Worm (Caenorhabditis elegans) whole organism, midembryonic: ENCODE results near the gene ztf-13.

Experiments
- T22C8.4 ChIP-seq: fragments of 200-800 bp; sonication (Bioruptor generic); IDR thresholded peaks from 2 replicates; pipeline ENCODE4 v1.3.6; 2022; ENCODE audit warnings: missing genetic modification characterization, missing compliant biosample characterization
- cog-1 ChIP-seq: sonication (generic microtip); optimal IDR thresholded peaks from 2 replicates; lab custom pipeline; 2016; ENCODE audit warnings: missing genetic modification characterization, missing compliant biosample characterization
- flt-1 ChIP-seq: fragments of 200-800 bp; sonication (Bioruptor generic); IDR thresholded peaks from 2 replicates; pipeline ENCODE4 v1.3.6; 2022; ENCODE audit warnings: missing genetic modification characterization, missing compliant biosample characterization
- klf-2 ChIP-seq: fragments of 200-800 bp; sonication (Bioruptor generic); conservative IDR thresholded peaks from 2 replicates; pipeline ENCODE4 v1.3.6; 2022; ENCODE audit warnings: missing genetic modification reagents, missing genetic modification characterization, missing compliant biosample characterization
- med-1 ChIP-seq: sonication (generic microtip); optimal IDR thresholded peaks from 2 replicates; lab custom pipeline; 2017; ENCODE audit warnings: missing genetic modification characterization, mild to moderate bottlenecking, missing compliant biosample characterization, antibody characterized with exemption, missing genetic modification reagents; ENCODE audit not compliant: insufficient read depth
- ref-1 ChIP-seq: fragments of 200-800 bp; sonication (Bioruptor generic); conservative IDR thresholded peaks from 2 replicates; pipeline ENCODE4 v1.3.6; 2022; ENCODE audit warnings: missing genetic modification reagents, missing genetic modification characterization, missing compliant biosample characterization
- tab-1 ChIP-seq: fragments of 200-800 bp; sonication (Bioruptor generic); IDR thresholded peaks from 2 replicates; pipeline ENCODE4 v1.3.6; 2022; ENCODE audit warnings: missing genetic modification characterization, missing compliant biosample characterization
- ztf-23 ChIP-seq: fragments of 200-800 bp; sonication (Bioruptor generic); IDR thresholded peaks from 2 replicates; pipeline ENCODE4 v1.3.6; 2022; ENCODE audit warnings: missing genetic modification reagents, missing genetic modification characterization, missing compliant biosample characterization
- ztf-29 ChIP-seq: fragments of 200-800 bp; sonication (Bioruptor generic); IDR thresholded peaks from 2 replicates; pipeline ENCODE4 v1.3.6; 2022; ENCODE audit warnings: missing genetic modification reagents, missing genetic modification characterization, missing compliant biosample characterization

ztf-13 gene

ce11 chrX:3102165-3102564 is at the start of gene ztf-13:
Gene ztf-13 (minus strand): TSS chrX:3102175.
- TF ChIP-seq ref-1 (GFP tag; lab: Robert Waterston, UW) (no peak), cog-1 (tag; lab: Kevin White, UChicago) (no peak), flt-1 (no peak), ztf-29 (GFP tag; lab: Robert Waterston, UW) (no peak), tab-1 (no peak), ztf-23 (GFP tag; lab: Robert Waterston, UW) (no peak)

- TF ChIP-seq klf-2 (GFP tag; lab: Robert Waterston, UW) (no peak), flt-1 (no peak), tab-1 (no peak), T22C8.4 (GFP tag; lab: Robert Waterston, UW) (no peak), cog-1 (tag; lab: Kevin White, UChicago) (no peak), ztf-29 (GFP tag; lab: Robert Waterston, UW) (no peak), med-1 (GFP tag; lab: Kevin White, UChicago) (no peak), ref-1 (GFP tag; lab: Robert Waterston, UW) (no peak)
Measured at ce11 chrX:3145265-3145664, 43.3 kb upstream of the ztf-13 start, which contains the start of gene C15C7.4. Gene C15C7.4 (plus strand): TSS chrX:3145565.

- TF ChIP-seq ztf-29 (GFP tag; lab: Robert Waterston, UW): no peak
- TF ChIP-seq med-1 (GFP tag; lab: Kevin White, UChicago): no peak
- no peak for TF ChIP-seq cog-1 (tag; lab: Kevin White, UChicago)
- no peak for TF ChIP-seq klf-2 (GFP tag; lab: Robert Waterston, UW)
- no peak for TF ChIP-seq tab-1
- no peak for TF ChIP-seq ref-1 (GFP tag; lab: Robert Waterston, UW)
Measured at ce11 chrX:3141704-3142103, 39.7 kb upstream of the ztf-13 start.

ce11 chrX:3139516-3140301 is 37.7 kb upstream of the ztf-13 start:
- TF ChIP-seq tab-1 (no peak), T22C8.4 (GFP tag; lab: Robert Waterston, UW) (no peak)

ce11 chrX:3135186-3135585 is 33.2 kb upstream of the ztf-13 start, which contains the start of gene K10B3.1:
Gene K10B3.1 (plus strand): TSS chrX:3135486.
- TF ChIP-seq ztf-29 (GFP tag; lab: Robert Waterston, UW) (no peak), ref-1 (GFP tag; lab: Robert Waterston, UW) (no peak), flt-1 (no peak), tab-1 (no peak), T22C8.4 (GFP tag; lab: Robert Waterston, UW) (no peak), ztf-23 (GFP tag; lab: Robert Waterston, UW) (no peak), klf-2 (GFP tag; lab: Robert Waterston, UW) (no peak), cog-1 (tag; lab: Kevin White, UChicago) (no peak), med-1 (GFP tag; lab: Kevin White, UChicago) (no peak)

- peak; percentile 81 for TF ChIP-seq cog-1 (tag; lab: Kevin White, UChicago)
- TF ChIP-seq flt-1: peak; percentile 88
- TF ChIP-seq tab-1: peak; percentile 78
- TF ChIP-seq ref-1 (GFP tag; lab: Robert Waterston, UW): no peak
- no peak for TF ChIP-seq med-1 (GFP tag; lab: Kevin White, UChicago)
- no peak; the same call in 1 of the 2 replicates for TF ChIP-seq klf-2 (GFP tag; lab: Robert Waterston, UW)
- peak; percentile 48; the same call in 1 of the 2 replicates for TF ChIP-seq T22C8.4 (GFP tag; lab: Robert Waterston, UW)
- TF ChIP-seq ztf-23 (GFP tag; lab: Robert Waterston, UW): 0 out of 2 replicates have a peak, but pooled peaks have one; percentile 61
Measured at ce11 chrX:3127626-3128142, 25.7 kb upstream of the ztf-13 start.

ce11 chrX:3126979-3127378 is 25.0 kb upstream of the ztf-13 start, which contains the start of gene spc-1:
Gene spc-1 (minus strand): TSS chrX:3127079.
- TF ChIP-seq klf-2 (GFP tag; lab: Robert Waterston, UW) (no peak), ztf-29 (GFP tag; lab: Robert Waterston, UW) (no peak), ztf-23 (GFP tag; lab: Robert Waterston, UW) (no peak), med-1 (GFP tag; lab: Kevin White, UChicago) (no peak)

- TF ChIP-seq T22C8.4 (GFP tag; lab: Robert Waterston, UW) (no peak), ztf-29 (GFP tag; lab: Robert Waterston, UW) (no peak), med-1 (GFP tag; lab: Kevin White, UChicago) (no peak), flt-1 (no peak), klf-2 (GFP tag; lab: Robert Waterston, UW) (no peak), ref-1 (GFP tag; lab: Robert Waterston, UW) (no peak), ztf-23 (GFP tag; lab: Robert Waterston, UW) (no peak), cog-1 (tag; lab: Kevin White, UChicago) (no peak), tab-1 (no peak)
Measured at ce11 chrX:3126233-3126632, 24.3 kb upstream of the ztf-13 start.

- TF ChIP-seq ztf-23 (GFP tag; lab: Robert Waterston, UW) (no peak), klf-2 (GFP tag; lab: Robert Waterston, UW) (no peak), ztf-29 (GFP tag; lab: Robert Waterston, UW) (no peak), T22C8.4 (GFP tag; lab: Robert Waterston, UW) (no peak), med-1 (GFP tag; lab: Kevin White, UChicago) (no peak), tab-1 (no peak), cog-1 (tag; lab: Kevin White, UChicago) (no peak), flt-1 (no peak), ref-1 (GFP tag; lab: Robert Waterston, UW) (no peak)
Measured at ce11 chrX:3119606-3120005, 17.6 kb upstream of the ztf-13 start.
